Fruit fly (Drosophila melanogaster): ENCODE measurements around the gene fd3F.
A peak's percentile ranks its signal among the peaks of the same experiment; 100 is the strongest.

fd3F gene

DNA sequence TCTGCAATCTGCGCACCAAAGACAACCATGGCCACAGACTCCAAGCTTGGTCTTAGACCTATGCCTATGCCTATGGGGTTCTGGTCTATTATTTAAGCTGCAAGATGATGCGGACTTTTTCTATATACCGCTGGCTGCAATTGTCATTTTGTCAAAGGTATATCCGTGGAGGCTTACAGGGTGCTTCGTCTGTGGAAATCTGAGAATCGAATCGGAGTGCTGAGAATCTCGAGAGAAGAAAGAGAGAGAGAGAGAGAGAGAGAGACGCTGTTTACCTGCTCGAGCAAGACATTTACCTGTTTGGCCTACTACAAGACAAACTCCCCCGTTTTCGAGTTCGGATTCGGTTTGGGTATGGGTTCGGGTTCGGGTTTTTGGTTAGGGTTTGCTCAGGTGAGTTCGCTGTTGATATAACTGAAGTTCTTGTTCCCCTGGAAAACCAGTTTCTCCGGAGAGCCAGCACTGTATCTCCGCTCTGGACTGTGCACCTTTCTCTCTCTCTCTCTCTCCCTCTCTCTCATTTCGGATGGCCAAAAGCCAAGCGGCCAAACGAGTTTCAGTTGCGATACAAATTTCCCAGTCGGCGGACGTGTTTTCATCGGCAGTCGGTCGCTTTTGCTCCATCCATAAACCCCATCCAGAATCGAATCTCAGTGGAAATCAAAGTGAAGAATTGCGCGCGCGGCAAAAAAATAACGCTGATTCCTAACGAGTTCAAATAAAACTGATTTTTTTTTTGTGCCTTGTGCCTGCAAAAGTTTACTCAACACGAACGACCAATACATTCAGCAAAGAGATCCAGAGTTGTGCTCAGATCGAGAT, 43.4 kb downstream of the fd3F start (continued):
- TF ChIP-seq NK7.1 (GFP tag; optimal IDR thresholded peaks at IDR 0.05) (no peak), lab (GFP tag; optimal IDR thresholded peaks at IDR 0.05) (peak; percentile 54), pan (optimal IDR thresholded peaks at IDR 0.05) (no peak), pan (GFP tag; optimal IDR thresholded peaks at IDR 0.05 in 1 of 2, IDR thresholded peaks at IDR 0.05 in 1 of 2) (no peak), CG7357 (GFP tag; IDR thresholded peaks at IDR 0.05) (no peak), CG6272 (GFP tag; IDR thresholded peaks at IDR 0.05) (no peak), sens-2 (GFP tag; IDR thresholded peaks at IDR 0.05) (no peak), insv (GFP tag; optimal IDR thresholded peaks at IDR 0.05) (peak in 1 of 2 experiments; percentile 35), sob (GFP tag; IDR thresholded peaks at IDR 0.05) (0 out of 2 replicates have a peak, but pooled peaks have one; percentile 30), Mrtf (GFP tag; IDR thresholded peaks at IDR 0.05) (no peak), CG16813 (GFP tag; IDR thresholded peaks at IDR 0.05; ENCODE audit: partially characterized antibody) (0 out of 3 replicates have a peak, but pooled peaks have one; percentile 7), repo (GFP tag; optimal IDR thresholded peaks at IDR 0.05) (no peak), CG12104 (GFP tag; optimal IDR thresholded peaks at IDR 0.05) (no peak), luna (GFP tag; optimal IDR thresholded peaks at IDR 0.05) (no peak), CG12659 (GFP tag; optimal IDR thresholded peaks at IDR 0.05) (peak; percentile 28), nom (GFP tag; optimal IDR thresholded peaks at IDR 0.05) (peak; percentile 81), CG12155 (GFP tag; optimal IDR thresholded peaks at IDR 0.05) (no peak), CG14014 (GFP tag; IDR thresholded peaks at IDR 0.05) (peak; percentile 6; the same call in 1 of the 2 replicates), CG1647 (GFP tag; optimal IDR thresholded peaks at IDR 0.05) (no peak), odd (GFP tag; optimal IDR thresholded peaks at IDR 0.05) (peak; percentile 49), HmgD (GFP tag; optimal IDR thresholded peaks at IDR 0.05) (no peak), jing (GFP tag; optimal IDR thresholded peaks at IDR 0.05) (no peak), ewg (GFP tag; optimal IDR thresholded peaks at IDR 0.05) (no peak), CG13775 (GFP tag; optimal IDR thresholded peaks at IDR 0.05) (no peak), CHES-1-like (GFP tag; optimal IDR thresholded peaks at IDR 0.05) (no peak), Ada2b (GFP tag; IDR thresholded peaks at IDR 0.05) (no peak), zfh1 (GFP tag; IDR thresholded peaks at IDR 0.05) (0 out of 3 replicates have a peak, but pooled peaks have one; percentile 15), CG1233 (GFP tag; optimal IDR thresholded peaks at IDR 0.05) (no peak), aop (GFP tag; IDR thresholded peaks at IDR 0.05) (no peak), CG12744 (GFP tag; optimal IDR thresholded peaks at IDR 0.05) (no peak), CG11696 (GFP tag; IDR thresholded peaks at IDR 0.05) (no peak), lola (GFP tag; optimal IDR thresholded peaks at IDR 0.05) (no peak), CG11695 (GFP tag; IDR thresholded peaks at IDR 0.05) (0 out of 3 replicates have a peak, but pooled peaks have one; percentile 11), Blimp-1 (GFP tag; optimal IDR thresholded peaks at IDR 0.05) (peak; percentile 27), corto (GFP tag; optimal IDR thresholded peaks at IDR 0.05) (no peak), CG6854 (GFP tag; optimal IDR thresholded peaks at IDR 0.05) (peak; percentile 56), Fer2 (tag; optimal IDR thresholded peaks at IDR 0.05) (no peak), Spps (tag; optimal IDR thresholded peaks at IDR 0.05) (no peak), CG32772 (GFP tag; IDR thresholded peaks at IDR 0.05) (no peak), hkb (optimal IDR thresholded peaks at IDR 0.05) (no peak), hkb (GFP tag; IDR thresholded peaks at IDR 0.05) (peak; percentile 49), ash1 (GFP tag; optimal IDR thresholded peaks at IDR 0.05) (no peak), Atf6 (GFP tag; IDR thresholded peaks at IDR 0.05) (peak; percentile 63), CG7556 (GFP tag; optimal IDR thresholded peaks at IDR 0.05) (peak; percentile 12), CG12391 (tag; optimal IDR thresholded peaks at IDR 0.05) (no peak), gt (GFP tag; IDR thresholded peaks at IDR 0.05) (no peak), chm (GFP tag; IDR thresholded peaks at IDR 0.05) (peak; percentile 63; the same call in 1 of the 2 replicates), Ravus (GFP tag; IDR thresholded peaks at IDR 0.05) (peak; percentile 19), p53 (GFP tag; optimal IDR thresholded peaks at IDR 0.05) (no peak), CG4404 (GFP tag; IDR thresholded peaks at IDR 0.05) (no peak)

All from whole organism, embryonic.